3 worm cellular contexts compared by ENCODE assay signal in genomic region chrIV:3338676-3339075, ce11.
A peak's percentile ranks its signal among the peaks of the same experiment; 100 is the strongest.
TF ChIP-seq lines count a peak whose summit lies in the region.

Gene hrpa-1 (minus strand): TSS chrIV:3338867.

TF ChIP-seq in whole organism, L1 larva, 84 proteins besides CTCF, POLR2A, EP300 and RAD21 (continued from another document and continues in another):
- TF ChIP-seq unc-30 (tag; optimal IDR thresholded peaks at IDR 0.05; lab: Kevin White, UChicago) (no peak), pax-3 (tag; optimal IDR thresholded peaks at IDR 0.05; lab: Kevin White, UChicago) (peak; percentile 33), C34B4.2 (tag; optimal IDR thresholded peaks at IDR 0.05; lab: Kevin White, UChicago) (no peak), mdl-1 (tag; optimal IDR thresholded peaks at IDR 0.05; lab: Kevin White, UChicago) (peak in 1 of 2 experiments; percentile 75), zag-1 (tag; optimal IDR thresholded peaks at IDR 0.05; lab: Kevin White, UChicago) (peak; percentile 31), lin-14 (GFP tag; optimal IDR thresholded peaks at IDR 0.05; lab: Kevin White, UChicago) (peak; percentile 87), nhr-237 (tag; optimal IDR thresholded peaks at IDR 0.05; lab: Kevin White, UChicago) (peak; percentile 40), lsy-2 (tag; optimal IDR thresholded peaks at IDR 0.05; lab: Kevin White, UChicago) (peak; percentile 94 to 97), nhr-76 (tag; optimal IDR thresholded peaks at IDR 0.05; lab: Kevin White, UChicago) (no peak), ztf-4 (tag; optimal IDR thresholded peaks at IDR 0.05; lab: Kevin White, UChicago) (peak; percentile 26), nhr-71 (tag; optimal IDR thresholded peaks at IDR 0.05; lab: Kevin White, UChicago) (peak; percentile 93), egl-27 (tag; optimal IDR thresholded peaks at IDR 0.05; lab: Kevin White, UChicago) (no peak), jun-1 (tag; optimal IDR thresholded peaks at IDR 0.05; lab: Kevin White, UChicago) (peak; percentile 75), pag-3 (tag; optimal IDR thresholded peaks at IDR 0.05; lab: Kevin White, UChicago; ENCODE audit: borderline replicate concordance, insufficient read depth) (no peak), ces-1 (GFP tag; optimal IDR thresholded peaks at IDR 0.05; lab: Kevin White, UChicago) (no peak), fkh-10 (GFP tag; optimal IDR thresholded peaks at IDR 0.05; lab: Kevin White, UChicago) (peak; percentile 48), aha-1 (tag; optimal IDR thresholded peaks at IDR 0.05; lab: Kevin White, UChicago) (peak; percentile 13), ceh-63 (GFP tag; optimal IDR thresholded peaks at IDR 0.05; lab: Kevin White, UChicago) (no peak), fkh-4 (tag; optimal IDR thresholded peaks at IDR 0.05; lab: Kevin White, UChicago; ENCODE audit: borderline replicate concordance) (peak; percentile 36), ceh-8 (GFP tag; optimal IDR thresholded peaks at IDR 0.05; lab: Kevin White, UChicago) (peak; percentile 20), snpc-4 (tag; optimal IDR thresholded peaks at IDR 0.05; lab: Kevin White, UChicago) (peak; percentile 68), isw-1 (GFP tag; IDR thresholded peaks at IDR 0.05; lab: Robert Waterston, UW) (peak; percentile 89), hpl-2 (GFP tag; optimal IDR thresholded peaks at IDR 0.05; lab: Kevin White, UChicago) (no peak), unc-62 (GFP tag; optimal IDR thresholded peaks at IDR 0.05; lab: Kevin White, UChicago) (no peak), nhr-84 (tag; optimal IDR thresholded peaks at IDR 0.05; lab: Kevin White, UChicago) (no peak), unc-98 (GFP tag; IDR thresholded peaks at IDR 0.05; lab: Robert Waterston, UW) (no peak), efl-3 (GFP tag; optimal IDR thresholded peaks at IDR 0.05; lab: Kevin White, UChicago) (no peak), rnt-1 (tag; optimal IDR thresholded peaks at IDR 0.05; lab: Kevin White, UChicago) (peak; percentile 92), ama-1 (optimal IDR thresholded peaks at IDR 0.05; lab: Kevin White, UChicago) (no peak), ztf-11 (tag; optimal IDR thresholded peaks at IDR 0.05; lab: Kevin White, UChicago) (peak in 1 of 2 experiments; percentile 69), skn-1 (tag; optimal IDR thresholded peaks at IDR 0.05; lab: Kevin White, UChicago) (peak; percentile 94), grh-1 (GFP tag; IDR thresholded peaks at IDR 0.05; lab: Robert Waterston, UW) (peak; percentile 78), lin-35 (GFP tag; optimal IDR thresholded peaks at IDR 0.05; lab: Kevin White, UChicago) (peak; percentile 96 to 97), nhr-19 (GFP tag; conservative IDR thresholded peaks at IDR 0.05; lab: Robert Waterston, UW) (peak; percentile 88), nhr-47 (tag; optimal IDR thresholded peaks at IDR 0.05; lab: Kevin White, UChicago) (peak; percentile 92), pqm-1 (tag; optimal IDR thresholded peaks at IDR 0.05; lab: Kevin White, UChicago) (no peak), xbp-1 (tag; optimal IDR thresholded peaks at IDR 0.05; lab: Kevin White, UChicago) (peak; percentile 88), nhr-85 (tag; lab: Kevin White, UChicago) (peak; percentile 87), fos-1 (tag; optimal IDR thresholded peaks at IDR 0.05; lab: Kevin White, UChicago) (peak; percentile 76), efl-1 (optimal IDR thresholded peaks at IDR 0.05; lab: Kevin White, UChicago) (peak; percentile 97 to 99), efl-1 (GFP tag; optimal IDR thresholded peaks at IDR 0.05 in 1 of 2; lab: Kevin White, UChicago) (peak; percentile 96 to 99), alr-1 (tag; optimal IDR thresholded peaks at IDR 0.05; lab: Kevin White, UChicago; ENCODE audit: borderline replicate concordance) (no peak), elt-2 (tag; optimal IDR thresholded peaks at IDR 0.05; lab: Kevin White, UChicago) (peak; percentile 8), F16B12.6 (tag; optimal IDR thresholded peaks at IDR 0.05; lab: Kevin White, UChicago) (peak; percentile 59)

TF ChIP-seq in whole organism, L3 larva, 47 proteins besides CTCF, POLR2A, EP300 and RAD21 (continued from another document):
- TF ChIP-seq nhr-28 (tag; optimal IDR thresholded peaks at IDR 0.05; lab: Kevin White, UChicago) (no peak), fkh-2 (tag; optimal IDR thresholded peaks at IDR 0.05; lab: Kevin White, UChicago) (no peak), unc-62 (GFP tag; optimal IDR thresholded peaks at IDR 0.05; lab: Kevin White, UChicago) (no peak), nhr-67 (tag; optimal IDR thresholded peaks at IDR 0.05; lab: Kevin White, UChicago) (no peak), ceh-28 (tag; optimal IDR thresholded peaks at IDR 0.05; lab: Kevin White, UChicago) (peak; percentile 71), nfya-1 (tag; optimal IDR thresholded peaks at IDR 0.05; lab: Kevin White, UChicago; ENCODE audit: insufficient read depth) (peak; percentile 95), nhr-25 (tag; optimal IDR thresholded peaks at IDR 0.05; lab: Kevin White, UChicago) (peak; percentile 66), nhr-76 (tag; optimal IDR thresholded peaks at IDR 0.05; lab: Kevin White, UChicago) (no peak), zag-1 (tag; optimal IDR thresholded peaks at IDR 0.05; lab: Kevin White, UChicago) (no peak), fkh-10 (GFP tag; optimal IDR thresholded peaks at IDR 0.05; lab: Kevin White, UChicago) (peak; percentile 58), mml-1 (tag; optimal IDR thresholded peaks at IDR 0.05; lab: Kevin White, UChicago) (no peak), ZK546.5 (tag; optimal IDR thresholded peaks at IDR 0.05; lab: Kevin White, UChicago) (no peak), elt-2 (tag; optimal IDR thresholded peaks at IDR 0.05; lab: Kevin White, UChicago) (peak; percentile 39), ztf-11 (tag; optimal IDR thresholded peaks at IDR 0.05; lab: Kevin White, UChicago) (no peak), ztf-4 (tag; optimal IDR thresholded peaks at IDR 0.05; lab: Kevin White, UChicago) (no peak), nhr-43 (tag; optimal IDR thresholded peaks at IDR 0.05; lab: Kevin White, UChicago; ENCODE audit: poor library complexity, severe bottlenecking) (no peak), elt-3 (tag; optimal IDR thresholded peaks at IDR 0.05; lab: Kevin White, UChicago) (no peak), nhr-77 (tag; optimal IDR thresholded peaks at IDR 0.05; lab: Kevin White, UChicago) (no peak), eor-1 (tag; optimal IDR thresholded peaks at IDR 0.05; lab: Kevin White, UChicago) (no peak), lin-39 (tag; optimal IDR thresholded peaks at IDR 0.05; lab: Kevin White, UChicago) (peak; percentile 88), R02D3.7 (tag; optimal IDR thresholded peaks at IDR 0.05; lab: Kevin White, UChicago) (peak; percentile 56), hmg-11 (tag; optimal IDR thresholded peaks at IDR 0.05; lab: Kevin White, UChicago) (peak; percentile 45), nhr-237 (tag; optimal IDR thresholded peaks at IDR 0.05; lab: Kevin White, UChicago) (no peak), fos-1 (tag; optimal IDR thresholded peaks at IDR 0.05; lab: Kevin White, UChicago) (no peak), lin-15B (tag; optimal IDR thresholded peaks at IDR 0.05; lab: Kevin White, UChicago) (peak; percentile 93), aly-2 (tag; optimal IDR thresholded peaks at IDR 0.05; lab: Kevin White, UChicago) (no peak), elt-1 (tag; optimal IDR thresholded peaks at IDR 0.05; lab: Kevin White, UChicago) (peak; percentile 30)

TF ChIP-seq in whole organism, young adult, 124 proteins besides CTCF, POLR2A, EP300 and RAD21 (continued from another document and continues in another):
- TF ChIP-seq efl-1 (GFP tag; optimal IDR thresholded peaks at IDR 0.05; lab: Kevin White, UChicago) (peak; percentile 76), ets-4 (GFP tag; optimal IDR thresholded peaks at IDR 0.05; lab: Kevin White, UChicago) (no peak), hsf-1 (GFP tag; IDR thresholded peaks at IDR 0.05; lab: Robert Waterston, UW) (peak; percentile 83), rcor-1 (GFP tag; IDR thresholded peaks at IDR 0.05; lab: Robert Waterston, UW) (peak; percentile 57), T07F8.4 (tag; optimal IDR thresholded peaks at IDR 0.05; lab: Kevin White, UChicago) (no peak), F37B4.10 (GFP tag; IDR thresholded peaks at IDR 0.05; lab: Robert Waterston, UW) (no peak), sdz-38 (tag; optimal IDR thresholded peaks at IDR 0.05; lab: Kevin White, UChicago) (no peak), F10E7.11 (tag; optimal IDR thresholded peaks at IDR 0.05; lab: Kevin White, UChicago) (no peak), dpl-1 (GFP tag; optimal IDR thresholded peaks at IDR 0.05; lab: Kevin White, UChicago) (peak; percentile 88), F49E8.2 (tag; optimal IDR thresholded peaks at IDR 0.05; lab: Kevin White, UChicago; ENCODE audit: insufficient read depth) (peak; percentile 33), dpff-1 (tag; optimal IDR thresholded peaks at IDR 0.05; lab: Kevin White, UChicago) (no peak), let-526 (GFP tag; IDR thresholded peaks at IDR 0.05; lab: Robert Waterston, UW) (no peak), bed-1 (GFP tag; IDR thresholded peaks at IDR 0.05; lab: Robert Waterston, UW) (no peak), fkh-3 (tag; optimal IDR thresholded peaks at IDR 0.05; lab: Kevin White, UChicago) (no peak), madf-3 (GFP tag; IDR thresholded peaks at IDR 0.05; lab: Robert Waterston, UW) (peak; percentile 99), ceh-27 (GFP tag; optimal IDR thresholded peaks at IDR 0.05; lab: Kevin White, UChicago) (no peak), snpc-4 (GFP tag; optimal IDR thresholded peaks at IDR 0.05; lab: Kevin White, UChicago) (peak; percentile 16), snpc-4 (tag; optimal IDR thresholded peaks at IDR 0.05; lab: Kevin White, UChicago) (peak in 3 of 4 experiments; percentile 3 to 51 (median 11)), madf-6 (GFP tag; IDR thresholded peaks at IDR 0.05; lab: Robert Waterston, UW) (peak; percentile 61), ztf-26 (tag; optimal IDR thresholded peaks at IDR 0.05; lab: Kevin White, UChicago) (no peak), egrh-3 (GFP tag; IDR thresholded peaks at IDR 0.05; lab: Robert Waterston, UW) (no peak), snpc-3.4 (tag; optimal IDR thresholded peaks at IDR 0.05; lab: Kevin White, UChicago) (peak; percentile 35), B0019.2 (GFP tag; conservative IDR thresholded peaks at IDR 0.05; lab: Robert Waterston, UW) (no peak), lin-26 (GFP tag; IDR thresholded peaks at IDR 0.05; lab: Robert Waterston, UW) (no peak), nhr-120 (GFP tag; IDR thresholded peaks at IDR 0.05; lab: Robert Waterston, UW) (no peak), F52B5.7 (tag; optimal IDR thresholded peaks at IDR 0.05; lab: Kevin White, UChicago) (no peak), K12H6.12 (tag; optimal IDR thresholded peaks at IDR 0.05; lab: Kevin White, UChicago) (no peak), somi-1 (GFP tag; optimal IDR thresholded peaks at IDR 0.05; lab: Kevin White, UChicago) (no peak), lin-35 (GFP tag; optimal IDR thresholded peaks at IDR 0.05; lab: Kevin White, UChicago) (peak in 2 of 3 experiments; percentile 37 to 92), lsy-27 (tag; optimal IDR thresholded peaks at IDR 0.05; lab: Kevin White, UChicago; ENCODE audit: borderline replicate concordance, insufficient read depth) (no peak), hlh-26 (GFP tag; conservative IDR thresholded peaks at IDR 0.05; lab: Robert Waterston, UW) (no peak), B0261.1 (tag; optimal IDR thresholded peaks at IDR 0.05; lab: Kevin White, UChicago) (no peak), ceh-100 (GFP tag; IDR thresholded peaks at IDR 0.05; lab: Robert Waterston, UW) (no peak), lir-1 (GFP tag; conservative IDR thresholded peaks at IDR 0.05; lab: Robert Waterston, UW) (peak; percentile 62), hmg-20 (GFP tag; IDR thresholded peaks at IDR 0.05; lab: Robert Waterston, UW) (no peak), ekl-4 (GFP tag; IDR thresholded peaks at IDR 0.05; lab: Robert Waterston, UW) (no peak; the same call in 1 of the 2 replicates), ztf-6 (GFP tag; IDR thresholded peaks at IDR 0.05; lab: Robert Waterston, UW) (no peak), chd-7 (tag; optimal IDR thresholded peaks at IDR 0.05; lab: Kevin White, UChicago) (no peak), attf-3 (GFP tag; conservative IDR thresholded peaks at IDR 0.05; lab: Robert Waterston, UW) (peak; percentile 49; the same call in 1 of the 2 replicates), madf-10 (tag; optimal IDR thresholded peaks at IDR 0.05; lab: Kevin White, UChicago) (peak; percentile 51), mes-4 (tag; optimal IDR thresholded peaks at IDR 0.05; lab: Kevin White, UChicago) (no peak), cebp-1 (GFP tag; IDR thresholded peaks at IDR 0.05; lab: Robert Waterston, UW) (no peak), cebp-1 (tag; optimal IDR thresholded peaks at IDR 0.05; lab: Kevin White, UChicago) (no peak), athp-1 (tag; optimal IDR thresholded peaks at IDR 0.05; lab: Kevin White, UChicago) (no peak), ceh-79 (tag; optimal IDR thresholded peaks at IDR 0.05; lab: Kevin White, UChicago) (no peak), akir-1 (GFP tag; optimal IDR thresholded peaks at IDR 0.05; lab: Kevin White, UChicago) (no peak), T26A5.8 (tag; optimal IDR thresholded peaks at IDR 0.05; lab: Kevin White, UChicago) (no peak), nfyb-1 (GFP tag; IDR thresholded peaks at IDR 0.05; lab: Robert Waterston, UW) (0 out of 2 replicates have a peak, but pooled peaks have one; percentile 14), C17E4.6 (GFP tag; IDR thresholded peaks at IDR 0.05; lab: Robert Waterston, UW) (no peak), ccch-3 (GFP tag; optimal IDR thresholded peaks at IDR 0.05; lab: Kevin White, UChicago) (no peak), F23B12.7 (tag; optimal IDR thresholded peaks at IDR 0.05; lab: Kevin White, UChicago; ENCODE audit: insufficient read depth) (peak; percentile 66), B0035.1 (tag; optimal IDR thresholded peaks at IDR 0.05; lab: Kevin White, UChicago) (no peak), aptf-3 (GFP tag; IDR thresholded peaks at IDR 0.05; lab: Robert Waterston, UW) (no peak), dox-1 (GFP tag; IDR thresholded peaks at IDR 0.05; lab: Robert Waterston, UW) (peak; percentile 79), D2030.7 (GFP tag; IDR thresholded peaks at IDR 0.05; lab: Robert Waterston, UW) (no peak; the same call in 1 of the 2 replicates), nhr-179 (tag; optimal IDR thresholded peaks at IDR 0.05; lab: Kevin White, UChicago) (no peak), F39B2.1 (GFP tag; IDR thresholded peaks at IDR 0.05; lab: Robert Waterston, UW) (no peak), atf-7 (tag; optimal IDR thresholded peaks at IDR 0.05; lab: Kevin White, UChicago) (no peak), attf-6 (GFP tag; IDR thresholded peaks at IDR 0.05; lab: Robert Waterston, UW) (no peak), cebp-2 (GFP tag; IDR thresholded peaks at IDR 0.05; lab: Robert Waterston, UW) (no peak), nfya-1 (tag; optimal IDR thresholded peaks at IDR 0.05; lab: Kevin White, UChicago; ENCODE audit: borderline replicate concordance, insufficient read depth) (no peak), snpc-1.3 (tag; optimal IDR thresholded peaks at IDR 0.05; lab: Kevin White, UChicago; ENCODE audit: insufficient read depth) (peak; percentile 52), nhr-80 (tag; optimal IDR thresholded peaks at IDR 0.05; lab: Kevin White, UChicago) (no peak), tbp1 (GFP tag; optimal IDR thresholded peaks at IDR 0.05; lab: Kevin White, UChicago) (peak; percentile 56), nhr-90 (tag; optimal IDR thresholded peaks at IDR 0.05; lab: Kevin White, UChicago) (no peak), nfya-2 (GFP tag; IDR thresholded peaks at IDR 0.05; lab: Robert Waterston, UW) (no peak), tlf-1 (GFP tag; optimal IDR thresholded peaks at IDR 0.05; lab: Kevin White, UChicago) (peak; percentile 43), tbx-9 (tag; optimal IDR thresholded peaks at IDR 0.05; lab: Kevin White, UChicago; ENCODE audit: borderline replicate concordance) (no peak), hrde-1 (tag; optimal IDR thresholded peaks at IDR 0.05; lab: Kevin White, UChicago; ENCODE audit: borderline replicate concordance) (no peak), lsl-1 (GFP tag; optimal IDR thresholded peaks at IDR 0.05; lab: Kevin White, UChicago) (peak; percentile 54), Y53F4B.3 (GFP tag; IDR thresholded peaks at IDR 0.05; lab: Robert Waterston, UW) (no peak), zfh-2 (GFP tag; conservative IDR thresholded peaks at IDR 0.05; lab: Robert Waterston, UW) (no peak)
